Worm (Caenorhabditis elegans) whole organism, young adult: ENCODE data around the gene acy-2.

Experiments
- B0035.1 ChIP-seq: sonication (generic microtip); optimal IDR thresholded peaks from 2 replicates; lab custom pipeline; 2016; ENCODE audit warnings: missing genetic modification characterization, mild to moderate bottlenecking, missing compliant biosample characterization, missing genotype, missing genetic modification reagents
- B0261.1 ChIP-seq: sonication (generic microtip); optimal IDR thresholded peaks from 2 replicates; lab custom pipeline; 2016; ENCODE audit warnings: mild to moderate bottlenecking, missing genetic modification characterization, moderate library complexity, missing compliant biosample characterization
- B0336.3 ChIP-seq: fragments of 200-800 bp; sonication (Bioruptor generic); IDR thresholded peaks from 2 replicates; pipeline ENCODE4 v1.3.6; 2022; ENCODE audit warnings: missing genetic modification characterization, missing compliant biosample characterization
- C17E4.6 ChIP-seq: fragments of 200-800 bp; sonication (Bioruptor generic); IDR thresholded peaks from 2 replicates; pipeline ENCODE4 v1.3.6; 2022; ENCODE audit warnings: missing genetic modification reagents, missing genetic modification characterization, missing compliant biosample characterization
- F10E7.11 ChIP-seq: sonication (generic microtip); optimal IDR thresholded peaks from 2 replicates; lab custom pipeline; 2017; ENCODE audit warnings: mild to moderate bottlenecking, missing genetic modification characterization, moderate library complexity, missing compliant biosample characterization
- F39B2.1 ChIP-seq: fragments of 200-800 bp; sonication (Bioruptor generic); IDR thresholded peaks from 2 replicates; pipeline ENCODE4 v1.3.6; 2022; ENCODE audit warnings: missing genetic modification reagents, missing genetic modification characterization, missing compliant biosample characterization
- F52B5.7 ChIP-seq: sonication (generic microtip); optimal IDR thresholded peaks from 2 replicates; lab custom pipeline; 2016; ENCODE audit warnings: mild to moderate bottlenecking, missing genetic modification characterization, missing compliant biosample characterization
- F57A8.1 ChIP-seq: fragments of 200-800 bp; sonication (Bioruptor generic); optimal IDR thresholded peaks from 2 replicates; lab custom pipeline; 2018; ENCODE audit warnings: mild to moderate bottlenecking, missing genetic modification characterization, moderate library complexity, missing compliant biosample characterization
- F57C9.4 ChIP-seq: sonication (generic microtip); optimal IDR thresholded peaks from 2 replicates; lab custom pipeline; 2017; ENCODE audit warnings: mild to moderate bottlenecking, missing genetic modification characterization, missing compliant biosample characterization
- K11D2.4 ChIP-seq: fragments of 200-800 bp; sonication (Bioruptor generic); IDR thresholded peaks from 2 replicates; pipeline ENCODE4 v1.3.6; 2022; ENCODE audit warnings: missing genetic modification reagents, missing genetic modification characterization, missing compliant biosample characterization
- K12H6.12 ChIP-seq: fragments of 200-800 bp; sonication (Bioruptor generic); optimal IDR thresholded peaks from 2 replicates; lab custom pipeline; 2018; ENCODE audit warnings: mild to moderate bottlenecking, missing genetic modification characterization, missing compliant biosample characterization
- T07F8.4 ChIP-seq: sonication (generic microtip); optimal IDR thresholded peaks from 2 replicates; lab custom pipeline; 2016; ENCODE audit warnings: mild to moderate bottlenecking, missing genetic modification characterization, moderate library complexity, missing compliant biosample characterization
- T26A5.8 ChIP-seq: sonication (generic microtip); optimal IDR thresholded peaks from 2 replicates; lab custom pipeline; 2016; ENCODE audit warnings: missing genetic modification characterization, missing compliant biosample characterization
- Y67H2A.10 ChIP-seq: fragments of 200-800 bp; sonication (Bioruptor generic); conservative IDR thresholded peaks from 2 replicates; pipeline ENCODE4 v1.3.6; 2022; ENCODE audit warnings: missing genetic modification reagents, missing genetic modification characterization, missing compliant biosample characterization
- Y79H2A.3 ChIP-seq: fragments of 200-800 bp; sonication (Bioruptor generic); conservative IDR thresholded peaks from 2 replicates; pipeline ENCODE4 v1.3.6; 2022; ENCODE audit warnings: missing genetic modification reagents, missing genetic modification characterization, missing compliant biosample characterization
- attf-3 ChIP-seq: fragments of 200-800 bp; sonication (Bioruptor generic); conservative IDR thresholded peaks from 2 replicates; pipeline ENCODE4 v1.3.6; 2022; ENCODE audit warnings: missing genetic modification reagents, missing genetic modification characterization, missing compliant biosample characterization
- attf-5 ChIP-seq: fragments of 200-800 bp; sonication (Bioruptor generic); optimal IDR thresholded peaks from 2 replicates; lab custom pipeline; 2018; ENCODE audit warnings: mild to moderate bottlenecking, missing genetic modification characterization, missing compliant biosample characterization
- attf-6 ChIP-seq: fragments of 200-800 bp; sonication (Bioruptor generic); IDR thresholded peaks from 2 replicates; pipeline ENCODE4 v1.3.6; 2022; ENCODE audit warnings: missing genetic modification reagents, missing genetic modification characterization, missing compliant biosample characterization
- cebp-1 ChIP-seq, 2 experiments: fragments of 200-800 bp in 1 of 2; sonication (Bioruptor generic) in 1 of 2; sonication (generic microtip) in 1 of 2; IDR thresholded peaks in 1 of 2; optimal IDR thresholded peaks in 1 of 2; 2 replicates each; pipeline versions ENCODE4 v1.3.6 to Lab custom; 2017 to 2022; ENCODE audit warnings: missing compliant biosample characterization in 2 of 2, missing genetic modification characterization in 2 of 2, mild to moderate bottlenecking in 1 of 2, missing genetic modification reagents in 1 of 2, moderate library complexity in 1 of 2
- ceh-100 ChIP-seq: fragments of 200-800 bp; sonication (Bioruptor generic); IDR thresholded peaks from 2 replicates; pipeline ENCODE4 v1.3.6; 2022; ENCODE audit warnings: missing genetic modification reagents, missing genetic modification characterization, missing compliant biosample characterization
- ceh-40 ChIP-seq: fragments of 200-800 bp; sonication (Bioruptor generic); IDR thresholded peaks from 2 replicates; pipeline ENCODE4 v1.3.6; 2022; ENCODE audit warnings: missing genetic modification characterization, missing compliant biosample characterization
- ceh-58 ChIP-seq: fragments of 200-800 bp; sonication (Bioruptor generic); IDR thresholded peaks from 2 replicates; pipeline ENCODE4 v1.3.6; 2022; ENCODE audit warnings: missing genetic modification characterization, missing compliant biosample characterization
- chd-7 ChIP-seq: sonication (generic microtip); optimal IDR thresholded peaks from 2 replicates; lab custom pipeline; 2016; ENCODE audit warnings: mild to moderate bottlenecking, missing genetic modification characterization, moderate library complexity, missing compliant biosample characterization
- die-1 ChIP-seq: sonication (generic microtip); optimal IDR thresholded peaks from 2 replicates; lab custom pipeline; 2016; ENCODE audit warnings: missing genotype, mild to moderate bottlenecking, missing genetic modification characterization, missing compliant biosample characterization
- dox-1 ChIP-seq: fragments of 200-800 bp; sonication (Bioruptor generic); IDR thresholded peaks from 2 replicates; pipeline ENCODE4 v1.3.6; 2022; ENCODE audit warnings: missing genetic modification reagents, missing genetic modification characterization, missing compliant biosample characterization
- ekl-4 ChIP-seq: fragments of 200-800 bp; sonication (Bioruptor generic); IDR thresholded peaks from 2 replicates; pipeline ENCODE4 v1.3.6; 2022; ENCODE audit warnings: missing genetic modification reagents, missing genetic modification characterization, missing compliant biosample characterization
- fkh-3 ChIP-seq: sonication (generic microtip); optimal IDR thresholded peaks from 2 replicates; lab custom pipeline; 2016; ENCODE audit warnings: mild to moderate bottlenecking, missing genetic modification characterization, missing compliant biosample characterization
- hlh-12 ChIP-seq: sonication (generic microtip); optimal IDR thresholded peaks from 2 replicates; lab custom pipeline; 2016; ENCODE audit warnings: missing genetic modification characterization, missing compliant biosample characterization
- hmg-1.2 ChIP-seq: fragments of 200-800 bp; sonication (Bioruptor generic); IDR thresholded peaks from 2 replicates; pipeline ENCODE4 v1.3.6; 2022; ENCODE audit warnings: missing genetic modification reagents, missing genetic modification characterization, missing compliant biosample characterization
- hmg-20 ChIP-seq: fragments of 200-800 bp; sonication (Bioruptor generic); IDR thresholded peaks from 2 replicates; pipeline ENCODE4 v1.3.6; 2022; ENCODE audit warnings: missing genetic modification reagents, missing genetic modification characterization, missing compliant biosample characterization
- hrde-1 ChIP-seq: sonication (generic microtip); optimal IDR thresholded peaks from 2 replicates; lab custom pipeline; 2016; ENCODE audit warnings: missing genetic modification characterization, mild to moderate bottlenecking, missing compliant biosample characterization, moderate library complexity, missing genotype, missing genetic modification reagents, borderline replicate concordance
- hsf-1 ChIP-seq: fragments of 200-800 bp; sonication (Bioruptor generic); IDR thresholded peaks from 2 replicates; pipeline ENCODE4 v1.3.6; 2022; ENCODE audit warnings: missing genetic modification reagents, missing genetic modification characterization, missing compliant biosample characterization
- lag-1 ChIP-seq: fragments of 200-800 bp; sonication (Bioruptor generic); IDR thresholded peaks from 2 replicates; pipeline ENCODE4 v1.3.6; 2022; ENCODE audit warnings: missing genetic modification reagents, missing genetic modification characterization, missing compliant biosample characterization
- let-607 ChIP-seq, 2 experiments: fragments of 200-800 bp in 1 of 2; sonication (Bioruptor generic) in 1 of 2; sonication (generic microtip) in 1 of 2; optimal IDR thresholded peaks; 2 replicates each; lab custom pipeline; 2016 to 2018; ENCODE audit warnings: mild to moderate bottlenecking in 2 of 2, missing compliant biosample characterization in 2 of 2, missing genetic modification characterization in 2 of 2, moderate library complexity in 2 of 2, missing genotype in 1 of 2
- lsy-27 ChIP-seq: sonication (generic microtip); optimal IDR thresholded peaks from 2 replicates; lab custom pipeline; 2017; ENCODE audit warnings: missing genetic modification characterization, mild to moderate bottlenecking, missing compliant biosample characterization, antibody characterized with exemption, missing genotype, borderline replicate concordance; ENCODE audit not compliant: insufficient read depth
- madf-6 ChIP-seq: fragments of 200-800 bp; sonication (Bioruptor generic); IDR thresholded peaks from 2 replicates; pipeline ENCODE4 v1.3.6; 2022; ENCODE audit warnings: missing genetic modification reagents, missing genetic modification characterization, missing compliant biosample characterization
- mel-28 ChIP-seq: sonication (generic microtip); optimal IDR thresholded peaks from 2 replicates; lab custom pipeline; 2016; ENCODE audit warnings: borderline replicate concordance, mild to moderate bottlenecking, missing genetic modification characterization, missing compliant biosample characterization
- nhr-120 ChIP-seq: fragments of 200-800 bp; sonication (Bioruptor generic); IDR thresholded peaks from 2 replicates; pipeline ENCODE4 v1.3.6; 2022; ENCODE audit warnings: missing genetic modification characterization, missing compliant biosample characterization
- nhr-80 ChIP-seq: sonication (generic microtip); optimal IDR thresholded peaks from 2 replicates; lab custom pipeline; 2016; ENCODE audit warnings: missing genetic modification characterization, missing compliant biosample characterization
- rcor-1 ChIP-seq: fragments of 200-800 bp; sonication (Bioruptor generic); IDR thresholded peaks from 2 replicates; pipeline ENCODE4 v1.3.6; 2022; ENCODE audit warnings: missing genetic modification reagents, missing genetic modification characterization, missing compliant biosample characterization
- rec-8 ChIP-seq, 2 experiments: sonication (generic microtip); optimal IDR thresholded peaks; 2 replicates each; lab custom pipeline; 2016; ENCODE audit warnings: mild to moderate bottlenecking in 2 of 2, missing genetic modification characterization in 2 of 2, missing genetic modification reagents in 2 of 2, missing genotype in 2 of 2, missing biosample characterization in 1 of 2, missing compliant biosample characterization in 1 of 2, moderate library complexity in 1 of 2
- sdz-38 ChIP-seq: sonication (generic microtip); optimal IDR thresholded peaks from 2 replicates; lab custom pipeline; 2016; ENCODE audit warnings: missing genotype, missing genetic modification characterization, missing compliant biosample characterization
- snpc-1.1 ChIP-seq: sonication (generic microtip); optimal IDR thresholded peaks from 2 replicates; lab custom pipeline; 2017; ENCODE audit warnings: missing genetic modification characterization, mild to moderate bottlenecking, missing compliant biosample characterization, antibody characterized with exemption, moderate library complexity, missing genotype, missing genetic modification reagents; ENCODE audit not compliant: insufficient read depth
- snpc-1.3 ChIP-seq: sonication (generic microtip); optimal IDR thresholded peaks from 2 replicates; lab custom pipeline; 2017; ENCODE audit warnings: missing genetic modification characterization, mild to moderate bottlenecking, missing compliant biosample characterization, antibody characterized with exemption, moderate library complexity, missing genotype, missing genetic modification reagents; ENCODE audit not compliant: insufficient read depth
- tbp1 ChIP-seq: fragments of 200-800 bp; sonication (Bioruptor generic); optimal IDR thresholded peaks from 2 replicates; lab custom pipeline; 2018; ENCODE audit warnings: mild to moderate bottlenecking, missing genetic modification characterization, missing compliant biosample characterization
- ztf-28 ChIP-seq: fragments of 200-800 bp; sonication (Bioruptor generic); IDR thresholded peaks from 2 replicates; pipeline ENCODE4 v1.3.6; 2022; ENCODE audit warnings: missing genetic modification reagents, missing genetic modification characterization, missing compliant biosample characterization

Gene acy-2

ce11 chrV:6018944-6019450, 43.2 kb downstream of the acy-2 start, which contains the start of gene picc-1 (continued):
- TF ChIP-seq attf-3 (peak; percentile 42; the same call in 1 of the 2 replicates), C17E4.6 (GFP tag; lab: Robert Waterston, UW) (no peak), B0336.3 (GFP tag; lab: Robert Waterston, UW) (peak; percentile 78), K12H6.12 (tag; lab: Kevin White, UChicago) (no peak), tbp1 (GFP tag; lab: Kevin White, UChicago) (peak; percentile 26), ceh-58 (GFP tag; lab: Robert Waterston, UW) (no peak), K11D2.4 (no peak), nhr-120 (GFP tag; lab: Robert Waterston, UW) (peak; percentile 85; the same call in 1 of the 2 replicates), mel-28 (no peak), cebp-1 (GFP tag; IDR thresholded peaks at IDR 0.05; lab: Robert Waterston, UW) (peak; percentile 21; the same call in 1 of the 2 replicates), cebp-1 (tag; optimal IDR thresholded peaks at IDR 0.05; lab: Kevin White, UChicago) (peak; percentile 7), attf-5 (no peak), F39B2.1 (no peak), Y79H2A.3 (peak; percentile 84), snpc-1.1 (tag; lab: Kevin White, UChicago) (no peak), F57A8.1 (GFP tag; lab: Kevin White, UChicago) (no peak), die-1 (tag; lab: Kevin White, UChicago) (no peak), fkh-3 (tag; lab: Kevin White, UChicago) (no peak), let-607 (tag; optimal IDR thresholded peaks at IDR 0.05; lab: Kevin White, UChicago) (peak in 1 of 2 experiments; percentile 5), Y67H2A.10 (no peak), ceh-100 (GFP tag; lab: Robert Waterston, UW) (no peak), attf-6 (GFP tag; lab: Robert Waterston, UW) (no peak; the same call in 1 of the 2 replicates), T26A5.8 (tag; lab: Kevin White, UChicago) (no peak), ztf-28 (GFP tag; lab: Robert Waterston, UW) (no peak), lag-1 (GFP tag; lab: Robert Waterston, UW) (no peak), B0035.1 (tag; lab: Kevin White, UChicago) (no peak), ekl-4 (GFP tag; lab: Robert Waterston, UW) (0 out of 2 replicates have a peak, but pooled peaks have one; percentile 7), F52B5.7 (no peak), madf-6 (GFP tag; lab: Robert Waterston, UW) (peak; percentile 61), nhr-80 (tag; lab: Kevin White, UChicago) (no peak), hsf-1 (0 out of 2 replicates have a peak, but pooled peaks have one; percentile 51), B0261.1 (tag; lab: Kevin White, UChicago) (no peak), snpc-1.3 (no peak), F10E7.11 (tag; lab: Kevin White, UChicago) (no peak), hmg-20 (GFP tag; lab: Robert Waterston, UW) (no peak), chd-7 (tag; lab: Kevin White, UChicago) (peak; percentile 50), dox-1 (GFP tag; lab: Robert Waterston, UW) (0 out of 2 replicates have a peak, but pooled peaks have one; percentile 18), rec-8 (tag; optimal IDR thresholded peaks at IDR 0.05; lab: Kevin White, UChicago) (no peak), hmg-1.2 (GFP tag; lab: Robert Waterston, UW) (no peak), ceh-40 (GFP tag; lab: Robert Waterston, UW) (no peak), hlh-12 (tag; lab: Kevin White, UChicago) (no peak), T07F8.4 (tag; lab: Kevin White, UChicago) (no peak), lsy-27 (tag; lab: Kevin White, UChicago) (no peak), hrde-1 (tag; lab: Kevin White, UChicago) (no peak), F57C9.4 (tag; lab: Kevin White, UChicago) (no peak), rcor-1 (GFP tag; lab: Robert Waterston, UW) (0 out of 2 replicates have a peak, but pooled peaks have one; percentile 22), sdz-38 (tag; lab: Kevin White, UChicago) (no peak)
